Worm (Caenorhabditis elegans) whole organism, late embryonic: Measurements from ENCODE around the gene F29B9.12.

ENCODE experiments used
- C08G9.2 ChIP-seq: sonication (generic microtip); optimal IDR thresholded peaks from 2 replicates; lab custom pipeline; 2016; ENCODE audit warnings: mild to moderate bottlenecking, missing genetic modification characterization, moderate library complexity, missing compliant biosample characterization
- C38D4.7 ChIP-seq: fragments of 200-800 bp; sonication (Bioruptor generic); optimal IDR thresholded peaks from 2 replicates; lab custom pipeline; 2018; ENCODE audit warnings: mild to moderate bottlenecking, missing genetic modification characterization, moderate library complexity, missing compliant biosample characterization
- K02D7.2 ChIP-seq: sonication (generic microtip); optimal IDR thresholded peaks from 2 replicates; lab custom pipeline; 2017; ENCODE audit warnings: mild to moderate bottlenecking, missing genetic modification characterization, missing compliant biosample characterization
- T23F11.4 ChIP-seq: fragments of 200-800 bp; sonication (Bioruptor generic); optimal IDR thresholded peaks from 2 replicates; lab custom pipeline; 2018; ENCODE audit warnings: mild to moderate bottlenecking, missing genetic modification characterization, missing compliant biosample characterization
- ceh-14 ChIP-seq: sonication (generic microtip); optimal IDR thresholded peaks from 2 replicates; lab custom pipeline; 2016; ENCODE audit warnings: missing genotype, missing genetic modification characterization, missing compliant biosample characterization
- ceh-18 ChIP-seq: sonication (generic microtip); optimal IDR thresholded peaks from 2 replicates; lab custom pipeline; 2016; ENCODE audit warnings: missing genetic modification characterization, missing compliant biosample characterization
- ceh-2 ChIP-seq: sonication (generic microtip); optimal IDR thresholded peaks from 2 replicates; lab custom pipeline; 2016; ENCODE audit warnings: missing genotype, missing genetic modification characterization, missing compliant biosample characterization
- ceh-24 ChIP-seq: sonication (generic microtip); optimal IDR thresholded peaks from 2 replicates; lab custom pipeline; 2016; ENCODE audit warnings: mild to moderate bottlenecking, missing genetic modification characterization, missing compliant biosample characterization
- ceh-34 ChIP-seq: sonication (generic microtip); optimal IDR thresholded peaks from 2 replicates; lab custom pipeline; 2016; ENCODE audit warnings: mild to moderate bottlenecking, missing genetic modification characterization, missing compliant biosample characterization
- ceh-45 ChIP-seq: fragments of 200-800 bp; sonication (Bioruptor generic); IDR thresholded peaks from 2 replicates; pipeline ENCODE4 v1.3.6; 2022; ENCODE audit warnings: missing genetic modification reagents, missing genetic modification characterization, missing compliant biosample characterization
- ceh-9 ChIP-seq: sonication (generic microtip); optimal IDR thresholded peaks from 2 replicates; lab custom pipeline; 2016; ENCODE audit warnings: mild to moderate bottlenecking, missing genetic modification characterization, inconsistent platforms, missing compliant biosample characterization
- dmd-4 ChIP-seq: sonication (generic microtip); optimal IDR thresholded peaks from 2 replicates; lab custom pipeline; 2016; ENCODE audit warnings: borderline replicate concordance, missing genetic modification characterization, missing compliant biosample characterization
- dve-1 ChIP-seq: sonication (generic microtip); optimal IDR thresholded peaks from 2 replicates; lab custom pipeline; 2017; ENCODE audit warnings: antibody characterized with exemption, mild to moderate bottlenecking, missing genetic modification characterization, missing compliant biosample characterization
- elt-2 ChIP-seq: sonication (generic microtip); optimal IDR thresholded peaks from 2 replicates; lab custom pipeline; 2016; ENCODE audit warnings: missing genetic modification reagents, missing genetic modification characterization, missing compliant biosample characterization
- elt-4 ChIP-seq: sonication (generic microtip); optimal IDR thresholded peaks from 2 replicates; lab custom pipeline; 2016; ENCODE audit warnings: missing genetic modification characterization, missing compliant biosample characterization
- ets-4 ChIP-seq: sonication (generic microtip); optimal IDR thresholded peaks from 2 replicates; lab custom pipeline; 2016; ENCODE audit warnings: missing genetic modification characterization, missing compliant biosample characterization
- fax-1 ChIP-seq: sonication (generic microtip); optimal IDR thresholded peaks from 2 replicates; lab custom pipeline; 2016; ENCODE audit warnings: missing genotype, missing genetic modification characterization, missing compliant biosample characterization
- fkh-10 ChIP-seq: fragments of 150-350 bp; optimal IDR thresholded peaks from 2 replicates; lab custom pipeline; 2014; ENCODE audit warnings: missing biosample characterization, missing genetic modification reagents, missing genetic modification characterization
- hlh-13 ChIP-seq: fragments of 200-800 bp; sonication (Bioruptor generic); optimal IDR thresholded peaks from 2 replicates; lab custom pipeline; 2018; ENCODE audit warnings: mild to moderate bottlenecking, missing genetic modification characterization, missing compliant biosample characterization
- hlh-15 ChIP-seq: sonication (generic microtip); optimal IDR thresholded peaks from 2 replicates; lab custom pipeline; 2016; ENCODE audit warnings: missing genetic modification characterization, missing compliant biosample characterization
- hlh-6 ChIP-seq: sonication (generic microtip); optimal IDR thresholded peaks from 2 replicates; lab custom pipeline; 2016; ENCODE audit warnings: missing genotype, missing genetic modification characterization, missing compliant biosample characterization
- lim-6 ChIP-seq: sonication (generic microtip); optimal IDR thresholded peaks from 2 replicates; lab custom pipeline; 2016; ENCODE audit warnings: missing genetic modification characterization, missing compliant biosample characterization
- mec-3 ChIP-seq: sonication (generic microtip); optimal IDR thresholded peaks from 2 replicates; lab custom pipeline; 2016; ENCODE audit warnings: borderline replicate concordance, missing genetic modification characterization, missing compliant biosample characterization
- nfya-1 ChIP-seq: sonication (generic microtip); optimal IDR thresholded peaks from 2 replicates; lab custom pipeline; 2017; ENCODE audit warnings: missing genetic modification characterization, mild to moderate bottlenecking, missing compliant biosample characterization, antibody characterized with exemption, moderate library complexity
- nhr-232 ChIP-seq: sonication (generic microtip); optimal IDR thresholded peaks from 2 replicates; lab custom pipeline; 2016; ENCODE audit warnings: missing genetic modification characterization, missing compliant biosample characterization
- npax-4 ChIP-seq: sonication (generic microtip); optimal IDR thresholded peaks from 2 replicates; lab custom pipeline; 2016; ENCODE audit warnings: missing genetic modification characterization, missing compliant biosample characterization
- pat-9 ChIP-seq: fragments of 200-800 bp; sonication (Bioruptor generic); optimal IDR thresholded peaks from 2 replicates; lab custom pipeline; 2018; ENCODE audit warnings: mild to moderate bottlenecking, missing genetic modification characterization, moderate library complexity, missing compliant biosample characterization
- pax-1 ChIP-seq: fragments of 150-350 bp; optimal IDR thresholded peaks from 2 replicates; lab custom pipeline; 2014; ENCODE audit warnings: missing biosample characterization, missing genetic modification characterization
- pha-4 ChIP-seq: fragments of 150-350 bp; optimal IDR thresholded peaks from 2 replicates; lab custom pipeline; 2018; ENCODE audit warnings: missing biosample characterization, missing genetic modification reagents, missing genetic modification characterization
- pqm-1 ChIP-seq: sonication (generic microtip); optimal IDR thresholded peaks from 2 replicates; lab custom pipeline; 2016; ENCODE audit warnings: missing genetic modification characterization, missing compliant biosample characterization
- pros-1 ChIP-seq: fragments of 150-350 bp; optimal IDR thresholded peaks from 2 replicates; lab custom pipeline; 2014; ENCODE audit warnings: missing biosample characterization, missing genetic modification reagents, missing genetic modification characterization
- ref-2 ChIP-seq: sonication (generic microtip); optimal IDR thresholded peaks from 2 replicates; lab custom pipeline; 2016; ENCODE audit warnings: missing genetic modification characterization, missing compliant biosample characterization
- sdc-2 ChIP-seq: sonication (generic microtip); optimal IDR thresholded peaks from 2 replicates; lab custom pipeline; 2016; ENCODE audit warnings: missing genotype, missing genetic modification characterization, missing compliant biosample characterization
- sox-4 ChIP-seq: sonication (generic microtip); optimal IDR thresholded peaks from 2 replicates; lab custom pipeline; 2017; ENCODE audit warnings: mild to moderate bottlenecking, missing genetic modification characterization, inconsistent platforms, missing compliant biosample characterization
- unc-3 ChIP-seq, 2 experiments: fragments of 200-800 bp in 1 of 2; sonication (Bioruptor generic) in 1 of 2; sonication (generic microtip) in 1 of 2; conservative IDR thresholded peaks in 1 of 2; optimal IDR thresholded peaks in 1 of 2; 2 replicates each; pipeline versions ENCODE4 v1.3.6 to Lab custom; 2016 to 2022; ENCODE audit warnings: missing compliant biosample characterization in 2 of 2, missing genetic modification characterization in 2 of 2, missing genetic modification reagents in 1 of 2
- unc-42 ChIP-seq: sonication (generic microtip); optimal IDR thresholded peaks from 2 replicates; lab custom pipeline; 2016; ENCODE audit warnings: missing genotype, missing genetic modification characterization, missing compliant biosample characterization
- zip-5 ChIP-seq: sonication (generic microtip); optimal IDR thresholded peaks from 2 replicates; lab custom pipeline; 2016; ENCODE audit warnings: missing genetic modification characterization, missing compliant biosample characterization

F29B9.12 gene

ce11 chrIV:4652365-4652844, 16.9 kb upstream of the F29B9.12 start, which contains the start of gene F29B9.5:
Gene F29B9.5, plus strand, starts transcription at chrIV:4652415.
- TF ChIP-seq pros-1 (tag; lab: Kevin White, UChicago), result no peak
- no peak for TF ChIP-seq ceh-34 (tag; lab: Kevin White, UChicago)
- no peak for TF ChIP-seq ceh-2
- no peak for TF ChIP-seq npax-4 (tag; lab: Kevin White, UChicago)

ce11 chrIV:4652962-4653361, 16.4 kb upstream of the F29B9.12 start, which contains the start of gene psr-1:
Gene psr-1, plus strand, starts transcription at chrIV:4653262.
- TF ChIP-seq mec-3 (tag; lab: Kevin White, UChicago), result no peak
- TF ChIP-seq T23F11.4 (GFP tag; lab: Kevin White, UChicago), result no peak
- no peak for TF ChIP-seq K02D7.2 (tag; lab: Kevin White, UChicago)
- no peak for TF ChIP-seq nhr-232 (tag; lab: Kevin White, UChicago)
- TF ChIP-seq ceh-24 (tag; lab: Kevin White, UChicago), result no peak

- no peak for TF ChIP-seq pros-1 (tag; lab: Kevin White, UChicago)
- no peak for TF ChIP-seq ref-2 (tag; lab: Kevin White, UChicago)
- no peak for TF ChIP-seq elt-2
- no peak for TF ChIP-seq ceh-34 (tag; lab: Kevin White, UChicago)
- no peak for TF ChIP-seq nhr-232 (tag; lab: Kevin White, UChicago)
- TF ChIP-seq ceh-9 (tag; lab: Kevin White, UChicago), result no peak
- TF ChIP-seq lim-6 (tag; lab: Kevin White, UChicago), result no peak
- TF ChIP-seq C08G9.2 (tag; lab: Kevin White, UChicago), result no peak
- no peak for TF ChIP-seq hlh-13
- no peak for TF ChIP-seq ceh-24 (tag; lab: Kevin White, UChicago)
- no peak for TF ChIP-seq sox-4 (tag; lab: Kevin White, UChicago)
- no peak for TF ChIP-seq npax-4 (tag; lab: Kevin White, UChicago)
- TF ChIP-seq pha-4 (tag; lab: Kevin White, UChicago), result no peak
- no peak for TF ChIP-seq dve-1
These were observed 15.6 kb upstream of the F29B9.12 start for ce11 chrIV:4653708-4654107.

ce11 chrIV:4655979-4656378, 13.4 kb upstream of the F29B9.12 start:
- TF ChIP-seq sdc-2 (tag; lab: Kevin White, UChicago) (peak; percentile 53), hlh-6 (peak; percentile 64), ceh-45 (GFP tag; lab: Robert Waterston, UW) (no peak), pax-1 (no peak), ceh-34 (tag; lab: Kevin White, UChicago) (peak; percentile 34), pat-9 (tag; lab: Kevin White, UChicago) (no peak), hlh-15 (tag; lab: Kevin White, UChicago) (no peak)
- TF ChIP-seq, all 69 proteins: peak for 3

ce11 chrIV:4656380-4656779, 13.0 kb upstream of the F29B9.12 start:
- TF ChIP-seq zip-5 (tag; lab: Kevin White, UChicago), result no peak
- TF ChIP-seq pqm-1 (tag; lab: Kevin White, UChicago), result no peak
- no peak for TF ChIP-seq fax-1 (tag; lab: Kevin White, UChicago)
- no peak for TF ChIP-seq pros-1 (tag; lab: Kevin White, UChicago)
- TF ChIP-seq ceh-24 (tag; lab: Kevin White, UChicago), result no peak
- no peak for TF ChIP-seq pax-1
- TF ChIP-seq ceh-14 (tag; lab: Kevin White, UChicago), result no peak
- no peak for TF ChIP-seq elt-4
- no peak for TF ChIP-seq ceh-2
- no peak for TF ChIP-seq hlh-15 (tag; lab: Kevin White, UChicago)

- TF ChIP-seq ceh-24 (tag; lab: Kevin White, UChicago) (no peak), unc-42 (tag; lab: Kevin White, UChicago) (no peak), dmd-4 (no peak), pros-1 (tag; lab: Kevin White, UChicago) (no peak), fkh-10 (GFP tag; lab: Kevin White, UChicago) (no peak), ceh-14 (tag; lab: Kevin White, UChicago) (no peak), mec-3 (tag; lab: Kevin White, UChicago) (no peak), npax-4 (tag; lab: Kevin White, UChicago) (no peak), nhr-232 (tag; lab: Kevin White, UChicago) (no peak), ceh-18 (no peak), elt-4 (no peak), nfya-1 (tag; lab: Kevin White, UChicago) (no peak), hlh-15 (tag; lab: Kevin White, UChicago) (no peak), unc-3 (GFP tag; conservative IDR thresholded peaks at IDR 0.05; lab: Robert Waterston, UW) (no peak), unc-3 (tag; optimal IDR thresholded peaks at IDR 0.05; lab: Kevin White, UChicago) (no peak), C38D4.7 (GFP tag; lab: Kevin White, UChicago) (no peak), ets-4 (no peak), pha-4 (tag; lab: Kevin White, UChicago) (no peak)
- TF ChIP-seq, all 69 proteins: peak for 0
These were observed 11.5 kb upstream of the F29B9.12 start, which contains the start of gene col-111 for ce11 chrIV:4657874-4658273. Gene col-111, minus strand, starts transcription at chrIV:4657974.
